Worm (Caenorhabditis elegans) whole organism, young adult: Measurements from ENCODE around the gene gop-1.

Experiments used
- T26A5.8 ChIP-seq: sonication (generic microtip); optimal IDR thresholded peaks from 2 replicates; lab custom pipeline; 2016; ENCODE audit warnings: missing genetic modification characterization, missing compliant biosample characterization
- aptf-3 ChIP-seq: fragments of 200-800 bp; sonication (Bioruptor generic); IDR thresholded peaks from 2 replicates; pipeline ENCODE4 v1.3.6; 2022; ENCODE audit warnings: missing genetic modification characterization, missing compliant biosample characterization
- ceh-91 ChIP-seq: fragments of 200-800 bp; sonication (Bioruptor generic); IDR thresholded peaks from 2 replicates; pipeline ENCODE4 v1.3.6; 2022; ENCODE audit warnings: missing genetic modification reagents, missing genetic modification characterization, missing compliant biosample characterization
- ets-4 ChIP-seq: fragments of 200-800 bp; sonication (Bioruptor generic); optimal IDR thresholded peaks from 2 replicates; lab custom pipeline; 2018; ENCODE audit warnings: mild to moderate bottlenecking, missing genetic modification characterization, missing compliant biosample characterization
- him-1 ChIP-seq: sonication (generic microtip); optimal IDR thresholded peaks from 2 replicates; lab custom pipeline; 2016; ENCODE audit warnings: missing genotype, missing genetic modification reagents, missing genetic modification characterization, missing compliant biosample characterization
- lin-35 ChIP-seq, 3 experiments: fragments of 150-350 bp in 2 of 3; sonication (generic microtip) in 1 of 3; optimal IDR thresholded peaks; 2 replicates each; lab custom pipeline; 2014 to 2018; ENCODE audit warnings: missing biosample characterization in 3 of 3, missing genetic modification characterization in 3 of 3, missing genetic modification reagents in 3 of 3
- mes-4 ChIP-seq: sonication (generic microtip); optimal IDR thresholded peaks from 2 replicates; lab custom pipeline; 2016; ENCODE audit warnings: missing genotype, missing genetic modification characterization, missing compliant biosample characterization
- sptf-2 ChIP-seq: fragments of 200-800 bp; sonication (Bioruptor generic); optimal IDR thresholded peaks from 2 replicates; lab custom pipeline; 2018; ENCODE audit warnings: mild to moderate bottlenecking, missing genetic modification characterization, missing compliant biosample characterization

ce11 chrIII:5285484-5285883 lies 31.2 kb downstream of the gop-1 start:
- TF ChIP-seq ceh-91 (no peak), ets-4 (GFP tag; lab: Kevin White, UChicago) (no peak), aptf-3 (GFP tag; lab: Robert Waterston, UW) (no peak), lin-35 (GFP tag; optimal IDR thresholded peaks at IDR 0.05; lab: Kevin White, UChicago) (no peak), mes-4 (no peak), sptf-2 (GFP tag; lab: Kevin White, UChicago) (no peak), T26A5.8 (tag; lab: Kevin White, UChicago) (no peak), him-1 (tag; lab: Kevin White, UChicago) (no peak)
